Worm (Caenorhabditis elegans): ENCODE data around the gene F28H7.7.
A peak's percentile ranks its signal among the peaks of the same experiment; 100 is the strongest.

Gene F28H7.7

ce11 chrV:10776528-10777055, 22.6 kb upstream of the F28H7.7 start, which contains the start of gene D1054.5:
D1054.5 (minus strand) TSS chrV:10776578.
- TF ChIP-seq alr-1 (tag; optimal IDR thresholded peaks at IDR 0.05; ENCODE audit: borderline replicate concordance) (no peak), elt-2 (tag; optimal IDR thresholded peaks at IDR 0.05) (peak; percentile 94), zag-1 (tag; optimal IDR thresholded peaks at IDR 0.05) (no peak), aly-2 (tag; optimal IDR thresholded peaks at IDR 0.05) (no peak), lsy-2 (tag; optimal IDR thresholded peaks at IDR 0.05) (no peak), jun-1 (tag; optimal IDR thresholded peaks at IDR 0.05) (peak; percentile 30), nhr-47 (tag; optimal IDR thresholded peaks at IDR 0.05) (no peak), irx-1 (tag; optimal IDR thresholded peaks at IDR 0.05) (no peak), skn-1 (tag; optimal IDR thresholded peaks at IDR 0.05) (no peak), mep-1 (tag; optimal IDR thresholded peaks at IDR 0.05) (no peak)

- TF ChIP-seq dsc-1 (tag; optimal IDR thresholded peaks at IDR 0.05), result no peak
- TF ChIP-seq nhr-85 (tag), result peak; percentile 19
- TF ChIP-seq grh-1 (GFP tag; IDR thresholded peaks at IDR 0.05), result no peak
Observed at ce11 chrV:10773216-10773615, 19.3 kb upstream of the F28H7.7 start.

- TF ChIP-seq isw-1 (GFP tag; IDR thresholded peaks at IDR 0.05), result no peak
- TF ChIP-seq ets-5 (GFP tag; IDR thresholded peaks at IDR 0.05), result no peak
- no peak for TF ChIP-seq hlh-4 (tag; optimal IDR thresholded peaks at IDR 0.05)
- no peak for TF ChIP-seq aha-1 (tag; optimal IDR thresholded peaks at IDR 0.05)
- no peak for TF ChIP-seq skn-1 (tag; optimal IDR thresholded peaks at IDR 0.05)
- TF ChIP-seq mab-9 (GFP tag; IDR thresholded peaks at IDR 0.05), result no peak
- TF ChIP-seq fos-1 (tag; optimal IDR thresholded peaks at IDR 0.05), result no peak
Observed at ce11 chrV:10771390-10771789, 17.4 kb upstream of the F28H7.7 start, which contains the start of gene D1054.3. D1054.3 (plus strand) TSS chrV:10771451.

- TF ChIP-seq lin-14 (GFP tag; optimal IDR thresholded peaks at IDR 0.05), result peak; percentile 54
- no peak for TF ChIP-seq irx-1 (tag; optimal IDR thresholded peaks at IDR 0.05)
- TF ChIP-seq ets-5 (GFP tag; IDR thresholded peaks at IDR 0.05), result no peak
- no peak for TF ChIP-seq snu-23 (GFP tag; optimal IDR thresholded peaks at IDR 0.05)
- no peak for TF ChIP-seq grh-1 (GFP tag; IDR thresholded peaks at IDR 0.05)
- TF ChIP-seq ces-1 (GFP tag; optimal IDR thresholded peaks at IDR 0.05), result no peak
- TF ChIP-seq xbp-1 (tag; optimal IDR thresholded peaks at IDR 0.05), result no peak
- no peak for TF ChIP-seq nhr-19 (GFP tag; conservative IDR thresholded peaks at IDR 0.05)
- TF ChIP-seq snpc-4 (tag; optimal IDR thresholded peaks at IDR 0.05), result peak; percentile 19
- no peak for TF ChIP-seq swsn-7 (tag; optimal IDR thresholded peaks at IDR 0.05)
- TF ChIP-seq nhr-90 (tag; optimal IDR thresholded peaks at IDR 0.05; ENCODE audit: poor library complexity), result no peak
- TF ChIP-seq zag-1 (tag; optimal IDR thresholded peaks at IDR 0.05), result no peak
- no peak for TF ChIP-seq egl-27 (tag; optimal IDR thresholded peaks at IDR 0.05)
- no peak for TF ChIP-seq pax-3 (tag; optimal IDR thresholded peaks at IDR 0.05)
- no peak for TF ChIP-seq tlp-1 (tag; optimal IDR thresholded peaks at IDR 0.05)
- no peak for TF ChIP-seq F16B12.6 (tag; optimal IDR thresholded peaks at IDR 0.05)
- no peak for TF ChIP-seq nhr-71 (tag; optimal IDR thresholded peaks at IDR 0.05)
- TF ChIP-seq sptf-1 (tag; optimal IDR thresholded peaks at IDR 0.05), result no peak
- TF ChIP-seq nhr-11 (tag; optimal IDR thresholded peaks at IDR 0.05), result no peak
- peak; percentile 22 to 34 for TF ChIP-seq lin-35 (GFP tag; optimal IDR thresholded peaks at IDR 0.05)
- TF ChIP-seq unc-98 (GFP tag; IDR thresholded peaks at IDR 0.05), result no peak
- TF ChIP-seq efl-1 (optimal IDR thresholded peaks at IDR 0.05), result peak in 1 of 2 experiments; percentile 24
- TF ChIP-seq efl-1 (GFP tag; optimal IDR thresholded peaks at IDR 0.05 in 1 of 2), result peak in 1 of 2 experiments; percentile 3
- TF ChIP-seq hlh-4 (tag; optimal IDR thresholded peaks at IDR 0.05), result no peak
- TF ChIP-seq blmp-1 (tag; optimal IDR thresholded peaks at IDR 0.05), result peak; percentile 45
- TF ChIP-seq lin-39 (tag; optimal IDR thresholded peaks at IDR 0.05), result no peak
- peak in 2 of 3 experiments; percentile 1 to 37 for TF ChIP-seq dpl-1 (GFP tag; optimal IDR thresholded peaks at IDR 0.05)
- TF ChIP-seq nhr-47 (tag; optimal IDR thresholded peaks at IDR 0.05), result no peak
- TF ChIP-seq fkh-8 (tag; optimal IDR thresholded peaks at IDR 0.05), result no peak
- no peak for TF ChIP-seq ama-1 (optimal IDR thresholded peaks at IDR 0.05)
- no peak for TF ChIP-seq hpl-2 (GFP tag; optimal IDR thresholded peaks at IDR 0.05)
- peak; percentile 45 for TF ChIP-seq mep-1 (tag; optimal IDR thresholded peaks at IDR 0.05)
- peak; percentile 92 for TF ChIP-seq skn-1 (tag; optimal IDR thresholded peaks at IDR 0.05)
- TF ChIP-seq unc-62 (GFP tag; optimal IDR thresholded peaks at IDR 0.05), result no peak
- peak in 1 of 2 experiments; percentile 41 for TF ChIP-seq lsy-2 (tag; optimal IDR thresholded peaks at IDR 0.05)
- TF ChIP-seq jun-1 (tag; optimal IDR thresholded peaks at IDR 0.05), result no peak
Observed at ce11 chrV:10770026-10770425, 16.1 kb upstream of the F28H7.7 start, which contains the start of the genes D1054.1 and pas-2. D1054.1 (minus strand) TSS chrV:10770217. pas-2 (plus strand) TSS chrV:10770368.

Data from whole organism, L1 larva.